Fruit fly (Drosophila melanogaster): ENCODE measurements around the gene twin.

twin gene

DNA sequence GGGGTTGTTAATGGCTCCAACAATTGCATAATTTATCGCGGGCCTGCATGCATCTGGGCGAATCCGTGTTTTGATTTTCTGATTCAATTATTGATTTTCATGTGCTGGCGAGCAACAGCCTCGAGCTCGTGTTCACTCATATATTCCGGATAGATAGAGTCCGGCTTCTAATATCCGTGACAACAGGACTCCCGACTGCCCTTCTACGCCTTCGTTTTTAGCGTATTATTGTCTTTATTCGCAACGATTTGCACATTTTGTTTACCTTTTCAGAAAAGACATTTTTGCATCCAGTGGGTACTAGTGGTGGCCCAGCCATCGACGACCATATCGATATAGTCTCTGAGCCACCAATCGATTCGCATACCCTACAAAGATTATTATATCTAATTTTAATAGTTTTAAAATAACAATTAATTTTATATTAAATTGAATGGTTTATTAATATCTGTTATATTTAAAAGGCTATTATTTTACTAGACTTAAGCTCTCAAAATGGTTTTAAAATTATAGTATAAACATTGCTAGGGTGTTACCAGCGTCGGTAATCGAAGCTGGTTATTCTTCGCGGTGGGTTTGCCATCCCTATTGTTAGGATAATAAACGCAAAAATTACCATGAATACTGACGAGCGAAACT lies 60.5 kb downstream of the twin start, which contains the start of the genes Myo95E and TBC1d7 (continued):
- TF ChIP-seq disco-r (GFP tag; optimal IDR thresholded peaks at IDR 0.05) (no peak), pros (GFP tag; optimal IDR thresholded peaks at IDR 0.05) (no peak), her (GFP tag; optimal IDR thresholded peaks at IDR 0.05) (no peak), CG2129 (GFP tag; IDR thresholded peaks at IDR 0.05; ENCODE audit: partially characterized antibody) (peak; percentile 59), tin (GFP tag; optimal IDR thresholded peaks at IDR 0.05) (peak; percentile 88), gcm (GFP tag; optimal IDR thresholded peaks at IDR 0.05) (no peak), dimm (GFP tag; IDR thresholded peaks at IDR 0.05) (peak; percentile 91), ac (GFP tag; optimal IDR thresholded peaks at IDR 0.05) (no peak), al (GFP tag; IDR thresholded peaks at IDR 0.05) (peak; percentile 91), sc (optimal IDR thresholded peaks at IDR 0.05) (no peak), sc (GFP tag; optimal IDR thresholded peaks at IDR 0.05) (peak; percentile 71), sna (GFP tag; IDR thresholded peaks at IDR 0.05; ENCODE audit: partially characterized antibody) (peak; percentile 66; the same call in 1 of the 2 replicates), CG10654 (GFP tag; optimal IDR thresholded peaks at IDR 0.05) (peak; percentile 73), CG3847 (GFP tag; IDR thresholded peaks at IDR 0.05) (peak; percentile 87), CG2116 (GFP tag; optimal IDR thresholded peaks at IDR 0.05) (peak; percentile 80), BtbVII (GFP tag; optimal IDR thresholded peaks at IDR 0.05) (peak; percentile 44), Jarid2 (GFP tag; optimal IDR thresholded peaks at IDR 0.05) (no peak), Lhr (GFP tag; optimal IDR thresholded peaks at IDR 0.05) (no peak), Elba2 (GFP tag; optimal IDR thresholded peaks at IDR 0.05) (peak; percentile 48), wor (GFP tag; IDR thresholded peaks at IDR 0.05) (peak; percentile 82), CG13287 (GFP tag; IDR thresholded peaks at IDR 0.05; ENCODE audit: partially characterized antibody) (peak; percentile 82), gsb-n (tag; optimal IDR thresholded peaks at IDR 0.05) (no peak), wek (GFP tag; optimal IDR thresholded peaks at IDR 0.05) (no peak), ttk (GFP tag; IDR thresholded peaks at IDR 0.05) (peak; percentile 92), Asciz (GFP tag; optimal IDR thresholded peaks at IDR 0.05) (no peak), yki (optimal IDR thresholded peaks at IDR 0.05) (no peak), CG15011 (GFP tag; optimal IDR thresholded peaks at IDR 0.05) (no peak), CG12104 (GFP tag; optimal IDR thresholded peaks at IDR 0.05) (peak; percentile 81), CG11695 (GFP tag; IDR thresholded peaks at IDR 0.05) (peak; percentile 93), Xrp1 (GFP tag; IDR thresholded peaks at IDR 0.05) (peak; percentile 96), dmrt11E (tag; optimal IDR thresholded peaks at IDR 0.05) (peak; percentile 87), corto (GFP tag; optimal IDR thresholded peaks at IDR 0.05) (peak; percentile 35), CG8478 (optimal IDR thresholded peaks at IDR 0.05) (no peak), CG18599 (GFP tag; optimal IDR thresholded peaks at IDR 0.05) (no peak), PHDP (tag; optimal IDR thresholded peaks at IDR 0.05) (peak; percentile 90), CG12071 (GFP tag; optimal IDR thresholded peaks at IDR 0.05) (no peak), Hey (tag; optimal IDR thresholded peaks at IDR 0.05) (no peak), Lim3 (GFP tag; IDR thresholded peaks at IDR 0.05) (peak; percentile 85), CG12744 (GFP tag; optimal IDR thresholded peaks at IDR 0.05) (no peak), Sry-δ (GFP tag; optimal IDR thresholded peaks at IDR 0.05) (peak; percentile 80), Fer3 (tag; optimal IDR thresholded peaks at IDR 0.05) (peak; percentile 86), MESR4 (GFP tag; optimal IDR thresholded peaks at IDR 0.05) (peak; percentile 29), fd102C (GFP tag; optimal IDR thresholded peaks at IDR 0.05) (peak; percentile 35), lilli (GFP tag; optimal IDR thresholded peaks at IDR 0.05) (peak; percentile 79), zen (tag; optimal IDR thresholded peaks at IDR 0.05) (peak; percentile 80), Side (GFP tag; optimal IDR thresholded peaks at IDR 0.05) (no peak), Atf6 (GFP tag; IDR thresholded peaks at IDR 0.05) (peak; percentile 96), klu (GFP tag; IDR thresholded peaks at IDR 0.05) (peak; percentile 84), CG15514 (GFP tag; optimal IDR thresholded peaks at IDR 0.05) (peak; percentile 82), vnd (GFP tag; IDR thresholded peaks at IDR 0.05; ENCODE audit: partially characterized antibody) (peak; percentile 59; the same call in 1 of the 3 replicates)
